Worm (Caenorhabditis elegans) whole organism, L2 larva: ENCODE results near the gene wrt-3.

Source experiments
- F13H6.1 ChIP-seq: sonication (generic microtip); optimal IDR thresholded peaks from 2 replicates; lab custom pipeline; 2016; ENCODE audit warnings: missing genetic modification characterization, missing compliant biosample characterization
- R02D3.7 ChIP-seq: fragments of 150-350 bp; optimal IDR thresholded peaks from 2 replicates; lab custom pipeline; 2014; ENCODE audit warnings: missing biosample characterization, missing genetic modification characterization
- Y55F3AM.14 ChIP-seq: fragments of 200-800 bp; sonication (Bioruptor generic); optimal IDR thresholded peaks from 2 replicates; lab custom pipeline; 2018; ENCODE audit warnings: mild to moderate bottlenecking, missing genetic modification characterization, missing compliant biosample characterization
- ZK546.5 ChIP-seq: sonication (generic microtip); optimal IDR thresholded peaks from 2 replicates; lab custom pipeline; 2017; ENCODE audit warnings: missing biosample characterization, missing genetic modification characterization
- alr-1 ChIP-seq: fragments of 150-350 bp; optimal IDR thresholded peaks from 2 replicates; lab custom pipeline; 2014; ENCODE audit warnings: missing biosample characterization, missing genetic modification characterization
- aly-2 ChIP-seq: fragments of 150-350 bp; optimal IDR thresholded peaks from 2 replicates; lab custom pipeline; 2014; ENCODE audit warnings: missing biosample characterization, missing genetic modification characterization
- ama-1 ChIP-seq: fragments of 150-350 bp; optimal IDR thresholded peaks from 2 replicates; lab custom pipeline; 2018; ENCODE audit warnings: inconsistent platforms
- blmp-1 ChIP-seq: sonication (generic microtip); optimal IDR thresholded peaks from 2 replicates; lab custom pipeline; 2017; ENCODE audit warnings: missing genetic modification characterization, mild to moderate bottlenecking, missing compliant biosample characterization, antibody characterized with exemption, moderate library complexity; ENCODE audit not compliant: insufficient read depth
- ceh-16 ChIP-seq: fragments of 150-350 bp; optimal IDR thresholded peaks from 2 replicates; lab custom pipeline; 2014; ENCODE audit warnings: missing biosample characterization, missing genetic modification characterization
- ceh-82 ChIP-seq: fragments of 150-350 bp; optimal IDR thresholded peaks from 2 replicates; lab custom pipeline; 2014; ENCODE audit warnings: missing biosample characterization, missing genetic modification characterization
- crh-2 ChIP-seq: sonication (generic microtip); optimal IDR thresholded peaks from 2 replicates; lab custom pipeline; 2017; ENCODE audit warnings: missing biosample characterization, missing genetic modification characterization
- dmd-4 ChIP-seq: sonication (generic microtip); optimal IDR thresholded peaks from 2 replicates; lab custom pipeline; 2017; ENCODE audit warnings: missing biosample characterization, missing genetic modification characterization
- egl-27 ChIP-seq: sonication (generic microtip); optimal IDR thresholded peaks from 3 replicates; lab custom pipeline; 2017; ENCODE audit warnings: missing biosample characterization, missing genetic modification reagents, missing genetic modification characterization
- elt-1 ChIP-seq: fragments of 150-350 bp; optimal IDR thresholded peaks from 2 replicates; lab custom pipeline; 2014; ENCODE audit warnings: missing biosample characterization, missing genetic modification characterization
- elt-3 ChIP-seq: sonication (generic microtip); optimal IDR thresholded peaks from 2 replicates; lab custom pipeline; 2017; ENCODE audit warnings: missing biosample characterization, missing genetic modification characterization
- fos-1 ChIP-seq: fragments of 150-350 bp; optimal IDR thresholded peaks from 2 replicates; lab custom pipeline; 2014; ENCODE audit warnings: missing biosample characterization, missing genetic modification characterization
- gmeb-1 ChIP-seq: fragments of 150-350 bp; optimal IDR thresholded peaks from 2 replicates; lab custom pipeline; 2014; ENCODE audit warnings: missing biosample characterization, missing genetic modification characterization
- lin-11 ChIP-seq: fragments of 150-350 bp; sonication (generic microtip); optimal IDR thresholded peaks from 2 replicates; lab custom pipeline; 2014; ENCODE audit warnings: missing biosample characterization, missing genetic modification characterization, inconsistent platforms, mixed read lengths
- lin-13 ChIP-seq: fragments of 150-350 bp; optimal IDR thresholded peaks from 2 replicates; lab custom pipeline; 2014; ENCODE audit warnings: missing biosample characterization, missing genetic modification reagents, missing genetic modification characterization
- lin-39 ChIP-seq: fragments of 150-350 bp; optimal IDR thresholded peaks from 2 replicates; lab custom pipeline; 2014; ENCODE audit warnings: missing biosample characterization, missing genetic modification reagents, missing genetic modification characterization
- lsy-2 ChIP-seq, 2 experiments: fragments of 150-350 bp in 1 of 2; sonication (generic microtip) in 1 of 2; optimal IDR thresholded peaks; 2 replicates each; lab custom pipeline; 2014 to 2017; ENCODE audit warnings: missing biosample characterization in 2 of 2, missing genetic modification characterization in 2 of 2
- mab-5 ChIP-seq: fragments of 150-350 bp; optimal IDR thresholded peaks from 2 replicates; lab custom pipeline; 2014; ENCODE audit warnings: missing biosample characterization, missing genetic modification characterization
- mbf-1 ChIP-seq: sonication (generic microtip); optimal IDR thresholded peaks from 2 replicates; lab custom pipeline; 2017; ENCODE audit warnings: missing biosample characterization, missing genetic modification characterization
- mdl-1 ChIP-seq, 2 experiments: fragments of 150-350 bp in 1 of 2; sonication (generic microtip) in 1 of 2; optimal IDR thresholded peaks; 2 replicates each; lab custom pipeline; 2017; ENCODE audit warnings: missing biosample characterization in 2 of 2, missing genetic modification characterization in 2 of 2
- nhr-10 ChIP-seq: sonication (generic microtip); optimal IDR thresholded peaks from 2 replicates; lab custom pipeline; 2017; ENCODE audit warnings: missing biosample characterization, missing genetic modification characterization
- nhr-11 ChIP-seq: fragments of 150-350 bp; optimal IDR thresholded peaks from 2 replicates; lab custom pipeline; 2014; ENCODE audit warnings: missing biosample characterization, missing genetic modification characterization
- nhr-12 ChIP-seq: fragments of 150-350 bp; optimal IDR thresholded peaks from 2 replicates; lab custom pipeline; 2014; ENCODE audit warnings: missing biosample characterization, missing genetic modification characterization
- nhr-129 ChIP-seq: fragments of 150-350 bp; optimal IDR thresholded peaks from 2 replicates; lab custom pipeline; 2014; ENCODE audit warnings: missing biosample characterization, missing genetic modification characterization
- nhr-21 ChIP-seq: fragments of 150-350 bp; optimal IDR thresholded peaks from 2 replicates; lab custom pipeline; 2014; ENCODE audit warnings: missing biosample characterization, missing genetic modification characterization
- nhr-23 ChIP-seq: fragments of 150-350 bp; optimal IDR thresholded peaks from 2 replicates; lab custom pipeline; 2014; ENCODE audit warnings: missing biosample characterization, missing genetic modification reagents, missing genetic modification characterization
- nhr-237 ChIP-seq: fragments of 150-350 bp; optimal IDR thresholded peaks from 2 replicates; lab custom pipeline; 2014; ENCODE audit warnings: missing biosample characterization, missing genetic modification characterization
- nhr-25 ChIP-seq: fragments of 150-350 bp; sonication (generic microtip); optimal IDR thresholded peaks from 3 replicates; lab custom pipeline; 2014; ENCODE audit warnings: missing biosample characterization, missing genetic modification characterization
- nhr-77 ChIP-seq: fragments of 150-350 bp; optimal IDR thresholded peaks from 2 replicates; lab custom pipeline; 2014; ENCODE audit warnings: missing biosample characterization, missing genetic modification characterization
- peb-1 ChIP-seq: fragments of 150-350 bp; optimal IDR thresholded peaks from 2 replicates; lab custom pipeline; 2014; ENCODE audit warnings: missing biosample characterization, missing genetic modification characterization
- sem-4 ChIP-seq: fragments of 150-350 bp; optimal IDR thresholded peaks from 2 replicates; lab custom pipeline; 2014; ENCODE audit warnings: missing biosample characterization, missing genetic modification reagents, missing genetic modification characterization
- skn-1 ChIP-seq: sonication (generic microtip); optimal IDR thresholded peaks from 2 replicates; lab custom pipeline; 2017; ENCODE audit warnings: missing biosample characterization, missing genetic modification characterization
- sma-3 ChIP-seq: sonication (generic microtip); optimal IDR thresholded peaks from 2 replicates; lab custom pipeline; 2016; ENCODE audit warnings: missing genetic modification reagents, missing genetic modification characterization, missing compliant biosample characterization
- sma-9 ChIP-seq, 2 experiments: fragments of 150-350 bp in 1 of 2; sonication (generic microtip) in 1 of 2; optimal IDR thresholded peaks; 2 replicates each; lab custom pipeline; 2014 to 2016; ENCODE audit warnings: missing genetic modification characterization in 2 of 2, mild to moderate bottlenecking in 1 of 2, missing biosample characterization in 1 of 2, missing compliant biosample characterization in 1 of 2, missing genetic modification reagents in 1 of 2, moderate library complexity in 1 of 2
- unc-39 ChIP-seq: fragments of 150-350 bp; optimal IDR thresholded peaks from 2 replicates; lab custom pipeline; 2014; ENCODE audit warnings: missing biosample characterization, missing genetic modification characterization
- unc-55 ChIP-seq: fragments of 150-350 bp; sonication (generic microtip); optimal IDR thresholded peaks from 3 replicates; lab custom pipeline; 2014; ENCODE audit warnings: missing biosample characterization, missing genetic modification reagents, missing genetic modification characterization
- unc-62 ChIP-seq: fragments of 150-350 bp; optimal IDR thresholded peaks from 2 replicates; lab custom pipeline; 2014; ENCODE audit warnings: missing biosample characterization, missing genetic modification reagents, missing genetic modification characterization
- zag-1 ChIP-seq: fragments of 150-350 bp; optimal IDR thresholded peaks from 2 replicates; lab custom pipeline; 2014; ENCODE audit warnings: missing biosample characterization, missing genetic modification characterization
- ztf-1 ChIP-seq: fragments of 200-800 bp; sonication (Bioruptor generic); conservative IDR thresholded peaks from 2 replicates; pipeline ENCODE4 v1.3.6; 2022; ENCODE audit warnings: missing genetic modification characterization, missing compliant biosample characterization
- ztf-11 ChIP-seq: sonication (generic microtip); optimal IDR thresholded peaks from 2 replicates; lab custom pipeline; 2017; ENCODE audit warnings: missing biosample characterization, missing genetic modification characterization

The wrt-3 gene

ce11 chrIV:9444417-9445026 lies 32.7 kb downstream of the wrt-3 start (continued):
- TF ChIP-seq sma-3 (peak; percentile 93), nhr-237 (tag; lab: Kevin White, UChicago) (peak; percentile 44), dmd-4 (tag; lab: Kevin White, UChicago) (peak; percentile 52), nhr-10 (tag; lab: Kevin White, UChicago) (peak; percentile 67), unc-55 (GFP tag; lab: Kevin White, UChicago) (peak; percentile 83), egl-27 (tag; lab: Kevin White, UChicago) (peak; percentile 90), nhr-129 (tag; lab: Kevin White, UChicago) (peak; percentile 95), sem-4 (tag; lab: Kevin White, UChicago) (peak; percentile 93), crh-2 (peak; percentile 95), lin-39 (tag; lab: Kevin White, UChicago) (peak; percentile 28), nhr-12 (tag; lab: Kevin White, UChicago) (no peak), F13H6.1 (tag; lab: Kevin White, UChicago) (peak; percentile 97), peb-1 (no peak), ceh-16 (tag; lab: Kevin White, UChicago) (peak; percentile 66), sma-9 (GFP tag; optimal IDR thresholded peaks at IDR 0.05; lab: Kevin White, UChicago) (peak; percentile 96), sma-9 (tag; optimal IDR thresholded peaks at IDR 0.05; lab: Kevin White, UChicago) (no peak), alr-1 (tag; lab: Kevin White, UChicago) (no peak), blmp-1 (tag; lab: Kevin White, UChicago) (peak; percentile 81), elt-1 (tag; lab: Kevin White, UChicago) (no peak), ceh-82 (tag; lab: Kevin White, UChicago) (peak; percentile 23)

ce11 chrIV:9443940-9444339 lies 33.3 kb downstream of the wrt-3 start, which contains the start of gene F38E11.9:
TSS of gene F38E11.9 (minus strand) at chrIV:9444040.
- TF ChIP-seq ceh-82 (tag; lab: Kevin White, UChicago) (no peak), aly-2 (no peak), nhr-10 (tag; lab: Kevin White, UChicago) (no peak), unc-55 (GFP tag; lab: Kevin White, UChicago) (no peak), zag-1 (no peak), unc-39 (tag; lab: Kevin White, UChicago) (no peak), nhr-77 (no peak), mab-5 (no peak), sma-3 (no peak), unc-62 (GFP tag; lab: Kevin White, UChicago) (no peak), nhr-237 (tag; lab: Kevin White, UChicago) (no peak), nhr-21 (tag; lab: Kevin White, UChicago) (no peak), nhr-23 (no peak), sem-4 (tag; lab: Kevin White, UChicago) (no peak), ztf-1 (GFP tag; lab: Robert Waterston, UW) (no peak), nhr-25 (tag; lab: Kevin White, UChicago) (no peak), ceh-16 (tag; lab: Kevin White, UChicago) (no peak), lin-13 (no peak), elt-1 (tag; lab: Kevin White, UChicago) (no peak), alr-1 (tag; lab: Kevin White, UChicago) (no peak)

- peak; percentile 72 to 87 for TF ChIP-seq mdl-1 (tag; optimal IDR thresholded peaks at IDR 0.05; lab: Kevin White, UChicago)
- no peak for TF ChIP-seq zag-1
- TF ChIP-seq nhr-25 (tag; lab: Kevin White, UChicago): peak; percentile 17
- TF ChIP-seq nhr-129 (tag; lab: Kevin White, UChicago): peak; percentile 65
- TF ChIP-seq gmeb-1 (tag; lab: Kevin White, UChicago): peak; percentile 59
- TF ChIP-seq skn-1: peak; percentile 74
- TF ChIP-seq Y55F3AM.14 (GFP tag; lab: Kevin White, UChicago): no peak
- TF ChIP-seq ztf-11 (tag; lab: Kevin White, UChicago): no peak
- no peak for TF ChIP-seq peb-1
- TF ChIP-seq fos-1 (tag; lab: Kevin White, UChicago): peak; percentile 39
- no peak for TF ChIP-seq nhr-11 (tag; lab: Kevin White, UChicago)
- peak; percentile 82 for TF ChIP-seq ceh-16 (tag; lab: Kevin White, UChicago)
- TF ChIP-seq lsy-2 (tag; optimal IDR thresholded peaks at IDR 0.05; lab: Kevin White, UChicago): peak in 1 of 2 experiments; percentile 56
- no peak for TF ChIP-seq lin-11 (tag; lab: Kevin White, UChicago)
- peak; percentile 97 for TF ChIP-seq crh-2
- no peak for TF ChIP-seq unc-55 (GFP tag; lab: Kevin White, UChicago)
- no peak for TF ChIP-seq elt-3 (tag; lab: Kevin White, UChicago)
- TF ChIP-seq aly-2: no peak
- TF ChIP-seq ama-1: peak; percentile 35
- no peak for TF ChIP-seq mab-5
- peak; percentile 3 for TF ChIP-seq nhr-10 (tag; lab: Kevin White, UChicago)
- peak; percentile 94 for TF ChIP-seq sma-9 (GFP tag; optimal IDR thresholded peaks at IDR 0.05; lab: Kevin White, UChicago)
- no peak for TF ChIP-seq sma-9 (tag; optimal IDR thresholded peaks at IDR 0.05; lab: Kevin White, UChicago)
- no peak for TF ChIP-seq mbf-1 (tag; lab: Kevin White, UChicago)
- TF ChIP-seq ZK546.5 (tag; lab: Kevin White, UChicago): no peak
- no peak for TF ChIP-seq nhr-23
- TF ChIP-seq sem-4 (tag; lab: Kevin White, UChicago): peak; percentile 62
- TF ChIP-seq R02D3.7 (tag; lab: Kevin White, UChicago): no peak
- TF ChIP-seq alr-1 (tag; lab: Kevin White, UChicago): no peak
- peak; percentile 58 for TF ChIP-seq F13H6.1 (tag; lab: Kevin White, UChicago)
- TF ChIP-seq unc-39 (tag; lab: Kevin White, UChicago): no peak
- TF ChIP-seq blmp-1 (tag; lab: Kevin White, UChicago): peak; percentile 61
- TF ChIP-seq nhr-21 (tag; lab: Kevin White, UChicago): peak; percentile 88
- no peak for TF ChIP-seq dmd-4 (tag; lab: Kevin White, UChicago)
Measured at ce11 chrIV:9442106-9442532, 35.1 kb downstream of the wrt-3 start.
